Worm (Caenorhabditis elegans): ENCODE measurements around the gene C54F6.19.

The C54F6.19 gene

DNA sequence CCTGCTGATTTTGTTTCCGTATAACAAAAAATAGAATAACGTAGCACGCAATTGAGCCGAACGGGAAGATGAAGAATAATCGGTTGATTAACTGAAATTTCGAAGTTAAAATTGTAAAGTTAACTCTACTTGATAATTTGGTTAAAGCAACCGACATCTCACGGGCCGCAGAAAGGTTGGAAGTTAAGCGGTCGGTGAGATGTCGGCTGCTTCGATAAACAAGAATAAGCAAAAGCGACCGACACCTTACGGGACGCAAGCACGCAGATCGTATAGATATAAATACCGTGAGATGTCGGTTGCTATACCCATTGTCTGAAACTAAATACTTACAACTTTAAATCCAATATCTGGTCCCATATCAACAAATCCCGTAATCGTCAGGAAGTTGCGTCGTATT lies 49.8 kb downstream of the C54F6.19 start:
- TF ChIP-seq unc-62 (GFP tag; optimal IDR thresholded peaks at IDR 0.05) = no peak
